Worm (Caenorhabditis elegans): ENCODE measurements around the gene VC5.2.

DNA sequence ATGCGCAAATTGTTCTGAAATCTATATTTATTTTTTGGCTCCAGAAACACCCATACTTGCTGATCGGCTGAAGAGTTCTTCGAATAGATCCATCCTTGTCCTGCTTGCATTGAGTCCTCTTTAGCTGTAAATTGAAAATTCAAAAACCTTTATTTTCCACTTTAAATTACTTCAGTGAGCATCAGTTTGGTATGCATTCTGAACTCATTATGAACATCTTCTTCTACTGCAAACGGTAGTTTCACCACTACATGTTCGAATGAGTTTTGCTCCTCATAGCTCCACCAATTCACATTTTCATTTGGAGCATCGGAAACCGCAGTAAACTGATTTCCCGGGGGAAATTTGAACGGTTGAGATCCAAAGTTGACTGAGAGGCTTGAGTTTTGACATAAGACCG is 35.6 kb upstream of the VC5.2 start:
- no peak for TF ChIP-seq unc-39 (tag; optimal IDR thresholded peaks at IDR 0.05)
- no peak for TF ChIP-seq cnd-1 (tag; optimal IDR thresholded peaks at IDR 0.05)
- TF ChIP-seq nhr-237 (tag; optimal IDR thresholded peaks at IDR 0.05), result no peak
